Worm (Caenorhabditis elegans): ENCODE data around the gene JC8.16.

Gene JC8.16

DNA sequence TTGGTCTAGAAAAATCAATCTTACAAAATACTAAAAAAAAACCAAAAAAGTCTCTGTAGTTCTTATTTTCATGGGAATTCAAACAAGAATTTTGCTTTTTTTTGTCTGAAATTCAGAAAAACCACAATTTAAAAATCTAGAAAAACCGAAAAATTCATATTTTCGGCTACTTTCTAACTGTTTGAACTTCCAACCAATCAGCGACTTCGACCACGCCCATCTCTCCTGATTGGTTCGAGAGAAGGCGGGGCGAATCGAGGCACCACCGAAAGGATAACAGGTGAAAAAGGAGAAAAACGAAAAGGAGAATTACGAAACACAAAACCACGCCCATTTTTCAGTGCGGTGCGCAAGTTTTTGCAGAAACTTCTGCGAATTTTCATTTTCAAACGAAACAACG lies 45.8 kb downstream of the JC8.16 start:
- TF ChIP-seq sox-2 (GFP tag; IDR thresholded peaks at IDR 0.05): no peak
- TF ChIP-seq nfya-1 (tag; optimal IDR thresholded peaks at IDR 0.05): peak; percentile 62

DNA sequence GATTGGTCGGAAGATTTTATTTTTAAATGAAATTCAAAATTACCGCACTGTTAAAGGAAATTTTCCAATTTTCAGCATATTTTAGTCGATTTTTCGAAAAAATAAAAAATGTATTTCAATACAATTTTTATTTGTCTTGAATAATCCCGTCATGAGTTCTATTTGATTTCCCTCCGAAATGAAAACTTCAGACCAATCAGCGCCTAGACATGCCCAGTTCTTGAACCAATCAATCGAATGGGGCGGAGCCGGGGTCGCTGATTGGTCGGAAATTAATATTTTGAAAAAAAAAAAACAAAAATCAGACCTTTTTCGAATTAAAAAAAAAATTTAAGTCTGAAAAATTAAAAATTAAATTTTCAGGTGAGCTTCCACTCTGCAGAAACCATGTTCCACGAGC lies 50.7 kb downstream of the JC8.16 start:
- TF ChIP-seq ets-4 (tag; optimal IDR thresholded peaks at IDR 0.05) (no peak), nfya-1 (tag; optimal IDR thresholded peaks at IDR 0.05) (peak; percentile 64)

Measured in whole organism, late embryonic.